Worm (Caenorhabditis elegans): ENCODE results near the gene F37C12.18.

DNA sequence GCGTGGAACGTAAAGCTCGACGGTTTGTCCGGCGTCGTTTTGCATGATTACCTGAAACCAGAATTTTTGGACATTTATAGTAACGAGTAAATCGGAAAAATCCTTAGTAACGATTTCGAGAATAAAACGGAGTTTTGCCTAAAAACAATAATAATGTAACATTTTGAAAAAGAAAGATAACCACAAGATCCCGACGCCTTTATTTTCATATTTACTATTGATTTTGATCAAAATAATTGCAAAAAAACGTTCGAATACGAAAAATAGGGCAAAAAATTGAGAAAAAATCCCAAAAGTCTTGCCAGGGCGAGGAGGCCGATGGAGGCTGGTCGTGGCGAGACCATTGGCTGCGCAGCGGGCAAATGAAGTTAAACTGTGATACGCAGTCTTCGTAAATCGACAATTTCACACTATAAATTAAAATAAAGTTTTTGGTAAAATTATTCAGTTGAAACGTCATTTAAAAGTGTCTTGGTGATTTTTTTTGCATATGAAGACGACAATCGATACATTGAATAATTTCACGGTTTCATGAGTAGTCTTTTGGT is 5.6 kb downstream of the F37C12.18 start, which contains the start of gene rps-21:
- peak in 1 of 2 experiments; percentile 17 for TF ChIP-seq mdl-1 (tag; optimal IDR thresholded peaks at IDR 0.05)
- TF ChIP-seq zag-1 (tag; optimal IDR thresholded peaks at IDR 0.05) = peak; percentile 38
- TF ChIP-seq nhr-11 (tag; optimal IDR thresholded peaks at IDR 0.05) = no peak
- TF ChIP-seq lin-13 (GFP tag; optimal IDR thresholded peaks at IDR 0.05) = peak; percentile 91
- TF ChIP-seq nhr-129 (tag; optimal IDR thresholded peaks at IDR 0.05) = peak; percentile 70
- no peak for TF ChIP-seq nhr-10 (tag; optimal IDR thresholded peaks at IDR 0.05)
- no peak for TF ChIP-seq skn-1 (tag; optimal IDR thresholded peaks at IDR 0.05)
- no peak for TF ChIP-seq lin-39 (tag; optimal IDR thresholded peaks at IDR 0.05)
- no peak for TF ChIP-seq nhr-23 (tag; optimal IDR thresholded peaks at IDR 0.05)
- no peak for TF ChIP-seq nhr-237 (tag; optimal IDR thresholded peaks at IDR 0.05)
- peak; percentile 46 for TF ChIP-seq nhr-77 (tag; optimal IDR thresholded peaks at IDR 0.05)
- TF ChIP-seq ceh-16 (tag; optimal IDR thresholded peaks at IDR 0.05) = peak; percentile 37
- peak; percentile 84 to 93 for TF ChIP-seq lsy-2 (tag; optimal IDR thresholded peaks at IDR 0.05)
